Fruit fly (Drosophila melanogaster) whole organism, prepupa: ENCODE results near the gene Ir94e.

Source experiments
- Blimp-1 ChIP-seq: fragments of 200-800 bp; sonication (Bioruptor generic); optimal IDR thresholded peaks from 3 replicates; lab custom pipeline; 2017; ENCODE audit warnings: missing biosample characterization, missing genetic modification characterization, mild to moderate bottlenecking, moderate library complexity, missing genetic modification reagents
- CG10631 ChIP-seq: fragments of 200-800 bp; sonication (Bioruptor generic); optimal IDR thresholded peaks from 2 replicates; lab custom pipeline; 2016; ENCODE audit warnings: missing biosample characterization, missing genetic modification characterization
- CG10669 ChIP-seq: fragments of 200-800 bp; sonication (Bioruptor generic); optimal IDR thresholded peaks from 3 replicates; lab custom pipeline; 2018; ENCODE audit warnings: missing biosample characterization, mild to moderate bottlenecking, missing genetic modification characterization, moderate library complexity
- CG11762 ChIP-seq: fragments of 200-800 bp; sonication (Bioruptor generic); optimal IDR thresholded peaks from 3 replicates; lab custom pipeline; 2016; ENCODE audit warnings: missing biosample characterization, missing genetic modification characterization; ENCODE audit not compliant: insufficient read depth
- CG15336 ChIP-seq: fragments of 200-800 bp; sonication (Bioruptor generic); IDR thresholded peaks from 2 replicates; pipeline ENCODE4 v1.3.6; 2022; ENCODE audit warnings: missing biosample characterization, missing genetic modification characterization
- CG1621 ChIP-seq: fragments of 200-800 bp; sonication (Bioruptor generic); optimal IDR thresholded peaks from 3 replicates; lab custom pipeline; 2018; ENCODE audit warnings: missing biosample characterization, mild to moderate bottlenecking, missing genetic modification characterization
- CG16779 ChIP-seq: fragments of 200-800 bp; sonication (Bioruptor generic); optimal IDR thresholded peaks from 3 replicates; lab custom pipeline; 2017; ENCODE audit warnings: missing biosample characterization, mild to moderate bottlenecking, missing genetic modification characterization
- CG32006 ChIP-seq: fragments of 200-800 bp; sonication (Bioruptor generic); optimal IDR thresholded peaks from 3 replicates; lab custom pipeline; 2017; ENCODE audit warnings: missing biosample characterization, mild to moderate bottlenecking, missing genetic modification characterization
- CG34406 ChIP-seq: fragments of 200-800 bp; sonication (Bioruptor generic); optimal IDR thresholded peaks from 3 replicates; lab custom pipeline; 2016; ENCODE audit warnings: missing biosample characterization, missing genetic modification characterization
- CG4318 ChIP-seq: fragments of 200-800 bp; sonication (Bioruptor generic); optimal IDR thresholded peaks from 3 replicates; lab custom pipeline; 2017; ENCODE audit warnings: missing biosample characterization, mild to moderate bottlenecking, missing genetic modification characterization
- CG6163 ChIP-seq: fragments of 200-800 bp; sonication (Bioruptor generic); IDR thresholded peaks from 3 replicates; pipeline ENCODE4 v1.3.6; 2022; ENCODE audit warnings: missing biosample characterization, missing genetic modification characterization
- CG6792 ChIP-seq: fragments of 200-800 bp; sonication (Bioruptor generic); optimal IDR thresholded peaks from 3 replicates; lab custom pipeline; 2016; ENCODE audit warnings: missing biosample characterization, missing genetic modification characterization
- CG6808 ChIP-seq: fragments of 200-800 bp; sonication (Bioruptor generic); optimal IDR thresholded peaks from 3 replicates; lab custom pipeline; 2017; ENCODE audit warnings: missing biosample characterization, missing genetic modification characterization, mild to moderate bottlenecking, moderate library complexity, missing genetic modification reagents
- CG6854 ChIP-seq: fragments of 200-800 bp; sonication (Bioruptor generic); optimal IDR thresholded peaks from 2 replicates; lab custom pipeline; 2017; ENCODE audit warnings: missing biosample characterization, mild to moderate bottlenecking, missing genetic modification characterization
- CG7368 ChIP-seq: fragments of 200-800 bp; sonication (Bioruptor generic); optimal IDR thresholded peaks from 3 replicates; lab custom pipeline; 2016; ENCODE audit warnings: missing biosample characterization, missing genetic modification characterization
- CG8119 ChIP-seq: fragments of 200-800 bp; sonication (Bioruptor generic); IDR thresholded peaks from 3 replicates; pipeline ENCODE4 v1.3.6; 2022; ENCODE audit warnings: missing biosample characterization, missing genetic modification characterization
- CG8632 ChIP-seq: fragments of 200-800 bp; sonication (Bioruptor generic); optimal IDR thresholded peaks from 3 replicates; lab custom pipeline; 2016; ENCODE audit warnings: missing biosample characterization, missing genetic modification characterization
- Eip75B ChIP-seq: fragments of 200-800 bp; sonication (Bioruptor generic); optimal IDR thresholded peaks from 3 replicates; lab custom pipeline; 2016; ENCODE audit warnings: missing biosample characterization, missing genetic modification characterization
- Eip78C ChIP-seq: fragments of 200-800 bp; sonication (Bioruptor generic); peaks from one replicate; lab custom pipeline; 2016; ENCODE audit warnings: missing biosample characterization, missing genetic modification characterization
- Ets96B ChIP-seq: fragments of 200-800 bp; optimal IDR thresholded peaks from 2 replicates; lab custom pipeline; 2019; ENCODE audit warnings: missing biosample characterization, mild to moderate bottlenecking, missing genetic modification characterization, moderate library complexity
- Hr38 ChIP-seq: sonication (Bioruptor generic); optimal IDR thresholded peaks from 2 replicates; lab custom pipeline; 2016; ENCODE audit warnings: missing biosample characterization, missing genetic modification characterization
- Hr4 ChIP-seq: fragments of 200-800 bp; sonication (Bioruptor generic); optimal IDR thresholded peaks from 3 replicates; lab custom pipeline; 2016; ENCODE audit warnings: missing biosample characterization, missing genetic modification characterization
- OdsH ChIP-seq: fragments of 200-800 bp; sonication (Bioruptor generic); optimal IDR thresholded peaks from 3 replicates; lab custom pipeline; 2016; ENCODE audit warnings: missing biosample characterization, missing genetic modification characterization
- Smox ChIP-seq: fragments of 200-800 bp; sonication (Bioruptor generic); optimal IDR thresholded peaks from 3 replicates; lab custom pipeline; 2016; ENCODE audit warnings: missing biosample characterization, missing genetic modification characterization
- Sox14 ChIP-seq: fragments of 200-800 bp; sonication (Bioruptor generic); optimal IDR thresholded peaks from 3 replicates; lab custom pipeline; 2016; ENCODE audit warnings: missing biosample characterization, missing genetic modification characterization
- achi ChIP-seq: fragments of 200-800 bp; sonication (Bioruptor generic); optimal IDR thresholded peaks from 3 replicates; lab custom pipeline; 2016; ENCODE audit warnings: missing biosample characterization, missing genetic modification characterization
- dac ChIP-seq: fragments of 200-800 bp; sonication (Bioruptor generic); optimal IDR thresholded peaks from 2 replicates; lab custom pipeline; 2017; ENCODE audit warnings: missing biosample characterization, mild to moderate bottlenecking, missing genetic modification characterization
- eg ChIP-seq: fragments of 200-800 bp; sonication (Bioruptor generic); IDR thresholded peaks from 3 replicates; pipeline ENCODE4 v1.3.6; 2022; ENCODE audit warnings: missing biosample characterization, missing genetic modification characterization
- esn ChIP-seq: fragments of 200-800 bp; sonication (Bioruptor generic); optimal IDR thresholded peaks from 2 replicates; lab custom pipeline; 2016; ENCODE audit warnings: missing biosample characterization, mild to moderate bottlenecking, missing genetic modification characterization, moderate library complexity
- fd59A ChIP-seq: fragments of 200-800 bp; sonication (Bioruptor generic); optimal IDR thresholded peaks from 2 replicates; lab custom pipeline; 2017; ENCODE audit warnings: missing biosample characterization, mild to moderate bottlenecking, missing genetic modification characterization, missing genetic modification reagents
- fd85E ChIP-seq: fragments of 200-800 bp; sonication (Bioruptor generic); optimal IDR thresholded peaks from 3 replicates; lab custom pipeline; 2016; ENCODE audit warnings: missing biosample characterization, missing genetic modification characterization
- fkh ChIP-seq: fragments of 200-800 bp; sonication (Bioruptor generic); optimal IDR thresholded peaks from 3 replicates; lab custom pipeline; 2017; ENCODE audit warnings: missing biosample characterization, mild to moderate bottlenecking, missing genetic modification characterization, moderate library complexity
- lz ChIP-seq: fragments of 200-800 bp; sonication (Bioruptor generic); optimal IDR thresholded peaks from 3 replicates; lab custom pipeline; 2016; ENCODE audit warnings: missing biosample characterization, missing genetic modification characterization
- net ChIP-seq: fragments of 200-800 bp; sonication (Bioruptor generic); optimal IDR thresholded peaks from 3 replicates; lab custom pipeline; 2016; ENCODE audit warnings: missing biosample characterization, missing genetic modification characterization
- salr ChIP-seq, 2 experiments: fragments of 200-800 bp; sonication (Bioruptor generic); optimal IDR thresholded peaks; 3 replicates each; lab custom pipeline; 2016 to 2018; ENCODE audit warnings: missing biosample characterization in 2 of 2, missing genetic modification characterization in 2 of 2, mild to moderate bottlenecking in 1 of 2
- spab ChIP-seq: fragments of 200-800 bp; sonication (Bioruptor generic); optimal IDR thresholded peaks from 2 replicates; lab custom pipeline; 2017; ENCODE audit warnings: missing biosample characterization, mild to moderate bottlenecking, missing genetic modification characterization, missing genetic modification reagents
- ss ChIP-seq, 2 experiments: fragments of 200-800 bp; sonication (Bioruptor generic); optimal IDR thresholded peaks; 2 replicates in 1 of 2; 3 replicates in 1 of 2; lab custom pipeline; 2017 to 2018; ENCODE audit warnings: mild to moderate bottlenecking in 2 of 2, missing biosample characterization in 2 of 2, missing genetic modification characterization in 2 of 2, moderate library complexity in 1 of 2
- svp ChIP-seq: fragments of 200-800 bp; sonication (Bioruptor generic); peaks from one replicate; lab custom pipeline; 2016; ENCODE audit warnings: missing biosample characterization, missing genetic modification characterization
- topi ChIP-seq: fragments of 200-800 bp; sonication (Bioruptor generic); optimal IDR thresholded peaks from 3 replicates; lab custom pipeline; 2016; ENCODE audit warnings: missing biosample characterization, missing genetic modification characterization
- vri ChIP-seq: fragments of 200-800 bp; sonication (Bioruptor generic); optimal IDR thresholded peaks from 3 replicates; lab custom pipeline; 2016; ENCODE audit warnings: missing biosample characterization, mild to moderate bottlenecking, missing genetic modification characterization

The Ir94e gene

DNA sequence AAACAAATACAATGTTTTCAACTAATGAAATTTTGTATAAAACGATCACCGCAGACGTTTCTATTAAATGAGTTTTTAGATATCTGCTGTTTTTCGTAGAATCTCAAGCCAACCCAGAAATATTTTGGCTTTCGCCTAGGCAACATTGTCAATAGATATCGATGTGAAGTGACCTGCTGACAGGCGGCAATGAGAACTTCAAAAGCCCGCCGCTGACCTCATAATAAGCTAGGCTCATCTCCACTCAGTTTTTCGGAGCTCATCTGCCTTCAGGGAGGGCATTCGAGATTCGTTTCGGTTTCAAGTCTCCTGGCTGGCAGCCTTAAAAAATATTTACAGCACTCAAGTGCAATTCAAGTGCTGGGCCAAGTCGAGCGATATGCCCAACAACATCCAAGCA, 19.8 kb downstream of the Ir94e start (continued):
- TF ChIP-seq CG10669 (GFP tag; lab: Kevin White, UChicago) (no peak), CG34406 (GFP tag; lab: Kevin White, UChicago) (peak; percentile 24), CG6854 (no peak), fd59A (GFP tag; lab: Kevin White, UChicago) (no peak), topi (GFP tag; lab: Kevin White, UChicago) (peak; percentile 39), CG4318 (GFP tag; lab: Kevin White, UChicago) (no peak), lz (peak; percentile 60), Blimp-1 (GFP tag; lab: Kevin White, UChicago) (peak; percentile 62), CG8119 (GFP tag; lab: Robert Waterston, UW) (no peak)

- TF ChIP-seq CG10669 (GFP tag; lab: Kevin White, UChicago): no peak
- no peak for TF ChIP-seq CG16779 (tag; lab: Kevin White, UChicago)
- no peak for TF ChIP-seq net (GFP tag; lab: Kevin White, UChicago)
- no peak for TF ChIP-seq CG6792 (GFP tag; lab: Kevin White, UChicago)
- no peak for TF ChIP-seq CG1621
- TF ChIP-seq CG6163 (GFP tag; lab: Robert Waterston, UW): no peak
- TF ChIP-seq CG8632 (GFP tag; lab: Kevin White, UChicago): no peak
- no peak for TF ChIP-seq ss (GFP tag; optimal IDR thresholded peaks at IDR 0.05; lab: Kevin White, UChicago)
- TF ChIP-seq OdsH (GFP tag; lab: Kevin White, UChicago): no peak
- TF ChIP-seq achi (GFP tag; lab: Kevin White, UChicago): no peak
- TF ChIP-seq Eip78C (GFP tag; lab: Kevin White, UChicago): no peak
- TF ChIP-seq spab (GFP tag; lab: Kevin White, UChicago): no peak
- no peak for TF ChIP-seq esn (GFP tag; lab: Kevin White, UChicago)
- TF ChIP-seq CG4318 (GFP tag; lab: Kevin White, UChicago): no peak
- TF ChIP-seq, all 60 proteins: peak for 0
Observed at dm6 chr3R:23425929-23426328, 20.6 kb downstream of the Ir94e start, which contains the start of gene CG43694. TSS of gene CG43694 (minus strand) at chr3R:23426029.

dm6 chr3R:23431355-23431754, 26.0 kb downstream of the Ir94e start:
- TF ChIP-seq CG4318 (GFP tag; lab: Kevin White, UChicago): no peak
- no peak for TF ChIP-seq dac (GFP tag; lab: Kevin White, UChicago)
- TF ChIP-seq CG6792 (GFP tag; lab: Kevin White, UChicago): no peak
- no peak for TF ChIP-seq vri (GFP tag; lab: Kevin White, UChicago)
- no peak for TF ChIP-seq Hr38
- TF ChIP-seq CG7368: no peak
- TF ChIP-seq esn (GFP tag; lab: Kevin White, UChicago): no peak
- TF ChIP-seq, all 60 proteins: peak for 0

DNA sequence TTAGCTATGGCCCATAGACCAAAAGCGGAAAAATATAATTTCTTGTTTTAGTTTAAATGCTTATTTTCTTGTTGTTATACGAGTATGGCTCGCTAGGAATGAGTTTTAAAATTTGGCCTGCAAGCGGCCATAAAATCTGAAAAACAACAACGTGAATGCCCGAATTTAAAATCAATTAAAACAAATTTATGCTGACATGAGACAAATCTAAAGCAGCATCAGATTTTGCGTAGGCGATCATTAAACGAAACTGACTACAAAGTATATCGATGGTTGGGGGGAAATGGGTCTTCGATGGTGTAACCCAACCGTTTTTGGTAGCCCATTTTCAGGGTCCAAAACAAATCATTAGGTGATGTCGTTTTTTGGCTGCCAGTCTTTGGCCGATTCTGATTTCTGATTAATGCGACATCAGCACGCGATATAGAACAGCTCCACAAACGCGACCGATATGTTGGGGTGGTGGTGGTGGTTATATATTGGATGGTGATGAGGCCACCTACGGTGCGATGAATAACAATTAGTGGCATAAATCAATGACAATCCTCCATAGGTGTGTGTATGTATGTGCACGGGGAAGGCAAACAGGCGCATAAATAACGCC, 33.0 kb downstream of the Ir94e start:
- TF ChIP-seq CG6808 (GFP tag; lab: Kevin White, UChicago): no peak
- no peak for TF ChIP-seq CG11762 (GFP tag; lab: Kevin White, UChicago)
- no peak for TF ChIP-seq svp (GFP tag; lab: Kevin White, UChicago)
- TF ChIP-seq Smox (GFP tag; lab: Kevin White, UChicago): no peak
- no peak for TF ChIP-seq ss (GFP tag; optimal IDR thresholded peaks at IDR 0.05; lab: Kevin White, UChicago)
- no peak for TF ChIP-seq Eip75B (GFP tag; lab: Kevin White, UChicago)
- no peak for TF ChIP-seq Eip78C (GFP tag; lab: Kevin White, UChicago)
- TF ChIP-seq salr (GFP tag; optimal IDR thresholded peaks at IDR 0.05; lab: Kevin White, UChicago): no peak

- TF ChIP-seq topi (GFP tag; lab: Kevin White, UChicago) (no peak), OdsH (GFP tag; lab: Kevin White, UChicago) (no peak), Hr4 (GFP tag; lab: Kevin White, UChicago) (peak; percentile 48), CG4318 (GFP tag; lab: Kevin White, UChicago) (peak; percentile 40), CG15336 (GFP tag; lab: Robert Waterston, UW) (peak; percentile 33; the same call in 1 of the 2 replicates), Ets96B (no peak), CG16779 (tag; lab: Kevin White, UChicago) (no peak), Eip78C (GFP tag; lab: Kevin White, UChicago) (peak; percentile 38), CG10631 (GFP tag; lab: Kevin White, UChicago) (no peak), fkh (GFP tag; lab: Kevin White, UChicago) (peak; percentile 67), fd85E (GFP tag; lab: Kevin White, UChicago) (no peak), CG6854 (no peak), Sox14 (GFP tag; lab: Kevin White, UChicago) (no peak), Eip75B (GFP tag; lab: Kevin White, UChicago) (no peak), CG8119 (GFP tag; lab: Robert Waterston, UW) (0 out of 3 replicates have a peak, but pooled peaks have one; percentile 31), CG32006 (GFP tag; lab: Kevin White, UChicago) (peak; percentile 60), eg (peak; percentile 39; the same call in 1 of the 3 replicates), CG6163 (GFP tag; lab: Robert Waterston, UW) (no peak), salr (GFP tag; optimal IDR thresholded peaks at IDR 0.05; lab: Kevin White, UChicago) (peak in 1 of 2 experiments; percentile 21)
Observed at dm6 chr3R:23445249-23445916, 40.1 kb downstream of the Ir94e start.
